Fruit fly (Drosophila melanogaster): Measurements from ENCODE around the gene CG6937.

DNA sequence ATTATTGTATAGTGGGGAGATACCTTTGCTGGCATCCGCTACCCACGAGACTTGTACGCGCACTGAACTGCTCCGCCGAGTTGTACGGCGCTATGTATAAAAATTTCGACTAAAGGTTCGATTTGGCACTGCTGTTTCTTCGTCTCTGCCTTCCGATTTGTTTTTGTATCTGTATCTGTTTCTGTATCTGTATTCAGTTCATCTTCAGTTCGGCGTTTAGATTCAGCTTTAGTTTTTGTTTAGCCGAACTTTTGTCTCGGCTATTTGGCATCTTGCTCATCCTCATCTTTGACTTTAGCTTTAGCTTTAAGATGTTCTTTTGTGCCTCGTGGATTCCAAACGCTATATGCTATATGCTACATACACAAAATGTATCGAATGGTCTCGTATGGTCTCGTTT is 22.1 kb upstream of the CG6937 start, which contains the start of gene sit:
- no peak for TF ChIP-seq HLH106 (tag; optimal IDR thresholded peaks at IDR 0.05)
- TF ChIP-seq lola (GFP tag; optimal IDR thresholded peaks at IDR 0.05), result no peak
- TF ChIP-seq dsf (GFP tag; optimal IDR thresholded peaks at IDR 0.05; ENCODE audit: borderline replicate concordance), result no peak
- TF ChIP-seq Vsx2 (GFP tag; optimal IDR thresholded peaks at IDR 0.05; ENCODE audit: partially characterized antibody), result no peak
- no peak for TF ChIP-seq psq (GFP tag; optimal IDR thresholded peaks at IDR 0.05)
- no peak for TF ChIP-seq woc (GFP tag; optimal IDR thresholded peaks at IDR 0.05)
- no peak for TF ChIP-seq pan (optimal IDR thresholded peaks at IDR 0.05)
- TF ChIP-seq CG9705 (GFP tag; optimal IDR thresholded peaks at IDR 0.05), result no peak
- no peak for TF ChIP-seq fru (GFP tag; optimal IDR thresholded peaks at IDR 0.05)
- no peak for TF ChIP-seq rgr (GFP tag; optimal IDR thresholded peaks at IDR 0.05)
- TF ChIP-seq h (GFP tag; optimal IDR thresholded peaks at IDR 0.05), result no peak
- TF ChIP-seq tai (GFP tag; optimal IDR thresholded peaks at IDR 0.05), result no peak
- no peak for TF ChIP-seq usp (GFP tag; optimal IDR thresholded peaks at IDR 0.05)
- TF ChIP-seq Myc (optimal IDR thresholded peaks at IDR 0.05), result no peak

All from whole organism, wandering third instar larva.